Worm (Caenorhabditis elegans) whole organism, young adult: ENCODE data around the gene znf-598.
A peak's percentile ranks its signal among the peaks of the same experiment; 100 is the strongest.

Experiments
- B0035.1 ChIP-seq: sonication (generic microtip); optimal IDR thresholded peaks from 2 replicates; lab custom pipeline; 2016; ENCODE audit warnings: missing genetic modification characterization, mild to moderate bottlenecking, missing compliant biosample characterization, missing genotype, missing genetic modification reagents
- B0336.3 ChIP-seq: fragments of 200-800 bp; sonication (Bioruptor generic); IDR thresholded peaks from 2 replicates; pipeline ENCODE4 v1.3.6; 2022; ENCODE audit warnings: missing genetic modification characterization, missing compliant biosample characterization
- C17E4.6 ChIP-seq: fragments of 200-800 bp; sonication (Bioruptor generic); IDR thresholded peaks from 2 replicates; pipeline ENCODE4 v1.3.6; 2022; ENCODE audit warnings: missing genetic modification reagents, missing genetic modification characterization, missing compliant biosample characterization
- D2030.7 ChIP-seq: fragments of 200-800 bp; sonication (Bioruptor generic); IDR thresholded peaks from 2 replicates; pipeline ENCODE4 v1.3.6; 2022; ENCODE audit warnings: missing genetic modification reagents, missing genetic modification characterization, missing compliant biosample characterization
- F10E7.11 ChIP-seq: sonication (generic microtip); optimal IDR thresholded peaks from 2 replicates; lab custom pipeline; 2017; ENCODE audit warnings: mild to moderate bottlenecking, missing genetic modification characterization, moderate library complexity, missing compliant biosample characterization
- F33H1.4 ChIP-seq: fragments of 200-800 bp; sonication (Bioruptor generic); IDR thresholded peaks from 2 replicates; pipeline ENCODE4 v1.3.6; 2022; ENCODE audit warnings: missing genetic modification reagents, missing genetic modification characterization, missing compliant biosample characterization
- F39B2.1 ChIP-seq: fragments of 200-800 bp; sonication (Bioruptor generic); IDR thresholded peaks from 2 replicates; pipeline ENCODE4 v1.3.6; 2022; ENCODE audit warnings: missing genetic modification reagents, missing genetic modification characterization, missing compliant biosample characterization
- F49E8.2 ChIP-seq: sonication (generic microtip); optimal IDR thresholded peaks from 3 replicates; lab custom pipeline; 2017; ENCODE audit warnings: missing genetic modification characterization, mild to moderate bottlenecking, missing compliant biosample characterization, antibody characterized with exemption, moderate library complexity; ENCODE audit not compliant: insufficient read depth
- F52B5.7 ChIP-seq: sonication (generic microtip); optimal IDR thresholded peaks from 2 replicates; lab custom pipeline; 2016; ENCODE audit warnings: mild to moderate bottlenecking, missing genetic modification characterization, missing compliant biosample characterization
- F57A8.1 ChIP-seq: fragments of 200-800 bp; sonication (Bioruptor generic); optimal IDR thresholded peaks from 2 replicates; lab custom pipeline; 2018; ENCODE audit warnings: mild to moderate bottlenecking, missing genetic modification characterization, moderate library complexity, missing compliant biosample characterization
- F57C9.4 ChIP-seq: sonication (generic microtip); optimal IDR thresholded peaks from 2 replicates; lab custom pipeline; 2017; ENCODE audit warnings: mild to moderate bottlenecking, missing genetic modification characterization, missing compliant biosample characterization
- Y79H2A.3 ChIP-seq: fragments of 200-800 bp; sonication (Bioruptor generic); conservative IDR thresholded peaks from 2 replicates; pipeline ENCODE4 v1.3.6; 2022; ENCODE audit warnings: missing genetic modification reagents, missing genetic modification characterization, missing compliant biosample characterization
- attf-5 ChIP-seq: fragments of 200-800 bp; sonication (Bioruptor generic); optimal IDR thresholded peaks from 2 replicates; lab custom pipeline; 2018; ENCODE audit warnings: mild to moderate bottlenecking, missing genetic modification characterization, missing compliant biosample characterization
- attf-6 ChIP-seq: fragments of 200-800 bp; sonication (Bioruptor generic); IDR thresholded peaks from 2 replicates; pipeline ENCODE4 v1.3.6; 2022; ENCODE audit warnings: missing genetic modification reagents, missing genetic modification characterization, missing compliant biosample characterization
- cebp-2 ChIP-seq: fragments of 200-800 bp; sonication (Bioruptor generic); IDR thresholded peaks from 2 replicates; pipeline ENCODE4 v1.3.6; 2022; ENCODE audit warnings: missing genetic modification characterization, missing compliant biosample characterization
- ceh-100 ChIP-seq: fragments of 200-800 bp; sonication (Bioruptor generic); IDR thresholded peaks from 2 replicates; pipeline ENCODE4 v1.3.6; 2022; ENCODE audit warnings: missing genetic modification reagents, missing genetic modification characterization, missing compliant biosample characterization
- ceh-91 ChIP-seq: fragments of 200-800 bp; sonication (Bioruptor generic); IDR thresholded peaks from 2 replicates; pipeline ENCODE4 v1.3.6; 2022; ENCODE audit warnings: missing genetic modification reagents, missing genetic modification characterization, missing compliant biosample characterization
- chd-7 ChIP-seq: sonication (generic microtip); optimal IDR thresholded peaks from 2 replicates; lab custom pipeline; 2016; ENCODE audit warnings: mild to moderate bottlenecking, missing genetic modification characterization, moderate library complexity, missing compliant biosample characterization
- dox-1 ChIP-seq: fragments of 200-800 bp; sonication (Bioruptor generic); IDR thresholded peaks from 2 replicates; pipeline ENCODE4 v1.3.6; 2022; ENCODE audit warnings: missing genetic modification reagents, missing genetic modification characterization, missing compliant biosample characterization
- egl-18 ChIP-seq: fragments of 200-800 bp; sonication (Bioruptor generic); IDR thresholded peaks from 2 replicates; pipeline ENCODE4 v1.3.6; 2022; ENCODE audit warnings: missing genetic modification reagents, missing genetic modification characterization, missing compliant biosample characterization
- egl-44 ChIP-seq: fragments of 200-800 bp; sonication (Bioruptor generic); IDR thresholded peaks from 2 replicates; pipeline ENCODE4 v1.3.6; 2022; ENCODE audit warnings: missing genetic modification reagents, missing genetic modification characterization, missing compliant biosample characterization
- egrh-3 ChIP-seq: fragments of 200-800 bp; sonication (Bioruptor generic); IDR thresholded peaks from 2 replicates; pipeline ENCODE4 v1.3.6; 2022; ENCODE audit warnings: missing genetic modification reagents, missing genetic modification characterization, missing compliant biosample characterization
- ekl-4 ChIP-seq: fragments of 200-800 bp; sonication (Bioruptor generic); IDR thresholded peaks from 2 replicates; pipeline ENCODE4 v1.3.6; 2022; ENCODE audit warnings: missing genetic modification reagents, missing genetic modification characterization, missing compliant biosample characterization
- him-1 ChIP-seq: sonication (generic microtip); optimal IDR thresholded peaks from 2 replicates; lab custom pipeline; 2016; ENCODE audit warnings: missing genotype, missing genetic modification reagents, missing genetic modification characterization, missing compliant biosample characterization
- hrde-1 ChIP-seq: sonication (generic microtip); optimal IDR thresholded peaks from 2 replicates; lab custom pipeline; 2016; ENCODE audit warnings: missing genetic modification characterization, mild to moderate bottlenecking, missing compliant biosample characterization, moderate library complexity, missing genotype, missing genetic modification reagents, borderline replicate concordance
- hsf-1 ChIP-seq: fragments of 200-800 bp; sonication (Bioruptor generic); IDR thresholded peaks from 2 replicates; pipeline ENCODE4 v1.3.6; 2022; ENCODE audit warnings: missing genetic modification reagents, missing genetic modification characterization, missing compliant biosample characterization
- lsl-1 ChIP-seq: fragments of 200-800 bp; sonication (Bioruptor generic); optimal IDR thresholded peaks from 2 replicates; lab custom pipeline; 2018; ENCODE audit warnings: mild to moderate bottlenecking, missing genetic modification characterization, moderate library complexity, missing compliant biosample characterization
- madf-10 ChIP-seq: sonication (generic microtip); optimal IDR thresholded peaks from 2 replicates; lab custom pipeline; 2016; ENCODE audit warnings: mild to moderate bottlenecking, missing genetic modification characterization, missing compliant biosample characterization
- madf-6 ChIP-seq: fragments of 200-800 bp; sonication (Bioruptor generic); IDR thresholded peaks from 2 replicates; pipeline ENCODE4 v1.3.6; 2022; ENCODE audit warnings: missing genetic modification reagents, missing genetic modification characterization, missing compliant biosample characterization
- madf-8 ChIP-seq: fragments of 200-800 bp; sonication (Bioruptor generic); conservative IDR thresholded peaks from 2 replicates; pipeline ENCODE4 v1.3.6; 2022; ENCODE audit warnings: missing genetic modification reagents, missing genetic modification characterization, missing compliant biosample characterization
- mcd-1 ChIP-seq: fragments of 200-800 bp; sonication (Bioruptor generic); IDR thresholded peaks from 2 replicates; pipeline ENCODE4 v1.3.6; 2022; ENCODE audit warnings: missing genetic modification reagents, missing genetic modification characterization, missing compliant biosample characterization
- nhr-120 ChIP-seq: fragments of 200-800 bp; sonication (Bioruptor generic); IDR thresholded peaks from 2 replicates; pipeline ENCODE4 v1.3.6; 2022; ENCODE audit warnings: missing genetic modification characterization, missing compliant biosample characterization
- nhr-80 ChIP-seq: sonication (generic microtip); optimal IDR thresholded peaks from 2 replicates; lab custom pipeline; 2016; ENCODE audit warnings: missing genetic modification characterization, missing compliant biosample characterization
- pbrm-1 ChIP-seq: fragments of 200-800 bp; sonication (Bioruptor generic); IDR thresholded peaks from 2 replicates; pipeline ENCODE4 v1.3.6; 2022; ENCODE audit warnings: missing genetic modification reagents, missing genetic modification characterization, missing compliant biosample characterization
- rec-8 ChIP-seq, 2 experiments: sonication (generic microtip); optimal IDR thresholded peaks; 2 replicates each; lab custom pipeline; 2016; ENCODE audit warnings: mild to moderate bottlenecking in 2 of 2, missing genetic modification characterization in 2 of 2, missing genetic modification reagents in 2 of 2, missing genotype in 2 of 2, missing biosample characterization in 1 of 2, missing compliant biosample characterization in 1 of 2, moderate library complexity in 1 of 2
- rpc-1 ChIP-seq, 2 experiments: fragments of 150-350 bp in 1 of 2; sonication (generic microtip) in 1 of 2; optimal IDR thresholded peaks; 2 replicates each; lab custom pipeline; 2014 to 2018; ENCODE audit warnings: missing biosample characterization in 1 of 2, missing genetic modification characterization in 1 of 2, missing genetic modification reagents in 1 of 2, missing genotype in 1 of 2
- snpc-4 ChIP-seq, 5 experiments: fragments of 150-350 bp in 1 of 5; sonication (generic microtip) in 4 of 5; optimal IDR thresholded peaks; 2 replicates each; lab custom pipeline; 2014 to 2018; ENCODE audit warnings: missing genetic modification characterization in 5 of 5, missing biosample characterization in 3 of 5, antibody characterized with exemption in 2 of 5, mild to moderate bottlenecking in 2 of 5, missing compliant biosample characterization in 2 of 5, missing genotype in 2 of 5, moderate library complexity in 2 of 5, missing genetic modification reagents in 1 of 5
- sptf-2 ChIP-seq: fragments of 200-800 bp; sonication (Bioruptor generic); optimal IDR thresholded peaks from 2 replicates; lab custom pipeline; 2018; ENCODE audit warnings: mild to moderate bottlenecking, missing genetic modification characterization, missing compliant biosample characterization
- tlf-1 ChIP-seq: fragments of 200-800 bp; sonication (Bioruptor generic); optimal IDR thresholded peaks from 2 replicates; lab custom pipeline; 2018; ENCODE audit warnings: mild to moderate bottlenecking, missing genetic modification characterization, missing compliant biosample characterization
- xnd-1 ChIP-seq: sonication (generic microtip); optimal IDR thresholded peaks from 2 replicates; lab custom pipeline; 2016; ENCODE audit warnings: missing genotype, missing genetic modification reagents, missing genetic modification characterization, missing compliant biosample characterization
- zfh-2 ChIP-seq: fragments of 200-800 bp; sonication (Bioruptor generic); conservative IDR thresholded peaks from 2 replicates; pipeline ENCODE4 v1.3.6; 2022; ENCODE audit warnings: missing genetic modification reagents, missing genetic modification characterization, missing compliant biosample characterization
- zim-3 ChIP-seq: sonication (generic microtip); optimal IDR thresholded peaks from 2 replicates; lab custom pipeline; 2017; ENCODE audit warnings: mild to moderate bottlenecking, missing genetic modification characterization, moderate library complexity, missing compliant biosample characterization
- ztf-18 ChIP-seq: sonication (generic microtip); optimal IDR thresholded peaks from 2 replicates; lab custom pipeline; 2016; ENCODE audit warnings: missing genotype, mild to moderate bottlenecking, missing genetic modification characterization, missing compliant biosample characterization
- ztf-26 ChIP-seq: sonication (generic microtip); optimal IDR thresholded peaks from 2 replicates; lab custom pipeline; 2017; ENCODE audit warnings: missing genetic modification characterization, missing compliant biosample characterization
- ztf-6 ChIP-seq: fragments of 200-800 bp; sonication (Bioruptor generic); IDR thresholded peaks from 2 replicates; pipeline ENCODE4 v1.3.6; 2022; ENCODE audit warnings: missing genetic modification reagents, missing genetic modification characterization, missing compliant biosample characterization

znf-598 gene

DNA sequence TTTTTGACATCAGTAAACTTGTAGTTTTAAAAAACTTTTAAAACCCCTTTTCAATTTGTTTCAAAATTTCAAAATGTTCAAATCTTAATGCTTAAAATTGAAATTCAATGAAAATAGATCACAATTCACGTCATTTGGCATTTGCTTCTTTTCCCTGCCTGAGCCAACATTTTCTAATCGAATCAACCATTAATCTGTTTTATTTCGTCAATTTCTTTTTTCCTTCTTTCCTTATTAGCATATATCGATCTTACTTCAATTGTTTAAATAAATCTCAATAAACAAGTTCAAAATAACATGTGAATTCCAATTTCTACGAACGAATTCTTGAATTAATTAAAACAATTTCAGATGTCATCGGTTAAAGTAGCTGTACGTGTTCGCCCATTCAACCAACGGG, 30.0 kb upstream of the znf-598 start (continued):
- TF ChIP-seq egl-18 (no peak), egl-44 (GFP tag; lab: Robert Waterston, UW) (no peak)

DNA sequence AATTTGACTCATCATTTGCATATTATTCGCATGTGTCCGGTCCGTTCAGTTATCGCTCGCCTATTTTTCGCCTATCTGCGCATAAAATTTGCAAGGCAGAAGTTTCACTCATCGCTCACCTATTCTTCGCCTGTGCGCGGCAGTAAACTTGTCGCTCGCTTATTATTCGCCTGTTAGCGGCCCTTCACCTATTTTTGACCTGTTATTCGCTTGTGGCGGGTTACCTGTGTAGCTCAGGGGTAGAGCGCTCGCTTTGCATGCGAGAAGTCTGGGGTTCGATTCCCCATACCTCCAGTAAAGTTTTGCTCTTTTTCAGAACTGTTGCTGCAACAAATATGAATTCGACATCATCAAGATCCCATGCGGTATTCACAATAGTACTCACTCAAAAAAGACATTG, 24.2 kb upstream of the znf-598 start:
- TF ChIP-seq D2030.7 (GFP tag; lab: Robert Waterston, UW) (peak; percentile 85), egl-44 (GFP tag; lab: Robert Waterston, UW) (peak; percentile 94), F52B5.7 (tag; lab: Kevin White, UChicago) (peak; percentile 72), ekl-4 (GFP tag; lab: Robert Waterston, UW) (peak; percentile 68; the same call in 1 of the 2 replicates), F39B2.1 (GFP tag; lab: Robert Waterston, UW) (0 out of 2 replicates have a peak, but pooled peaks have one; percentile 69), zfh-2 (GFP tag; lab: Robert Waterston, UW) (peak; percentile 62), madf-10 (tag; lab: Kevin White, UChicago) (peak; percentile 27), madf-8 (GFP tag; lab: Robert Waterston, UW) (peak; percentile 48), attf-6 (GFP tag; lab: Robert Waterston, UW) (peak; percentile 59; the same call in 1 of the 2 replicates), rpc-1 (optimal IDR thresholded peaks at IDR 0.05; lab: Kevin White, UChicago) (peak; percentile 58), rpc-1 (tag; optimal IDR thresholded peaks at IDR 0.05; lab: Kevin White, UChicago) (peak; percentile 84), dox-1 (GFP tag; lab: Robert Waterston, UW) (peak; percentile 86), ztf-6 (0 out of 2 replicates have a peak, but pooled peaks have one; percentile 60), F10E7.11 (tag; lab: Kevin White, UChicago) (peak; percentile 34), him-1 (tag; lab: Kevin White, UChicago) (peak; percentile 85), snpc-4 (GFP tag; optimal IDR thresholded peaks at IDR 0.05; lab: Kevin White, UChicago) (peak; percentile 6), snpc-4 (tag; optimal IDR thresholded peaks at IDR 0.05; lab: Kevin White, UChicago) (peak in 2 of 4 experiments; percentile 28 to 56), egrh-3 (GFP tag; lab: Robert Waterston, UW) (peak; percentile 65), madf-6 (GFP tag; lab: Robert Waterston, UW) (peak; percentile 69), tlf-1 (GFP tag; lab: Kevin White, UChicago) (peak; percentile 7), B0336.3 (GFP tag; lab: Robert Waterston, UW) (0 out of 2 replicates have a peak, but pooled peaks have one; percentile 23), cebp-2 (GFP tag; lab: Robert Waterston, UW) (peak; percentile 96), lsl-1 (peak; percentile 50), ceh-91 (GFP tag; lab: Robert Waterston, UW) (0 out of 2 replicates have a peak, but pooled peaks have one; percentile 18), ceh-100 (GFP tag; lab: Robert Waterston, UW) (peak; percentile 73), hsf-1 (GFP tag; lab: Robert Waterston, UW) (peak; percentile 66), mcd-1 (peak; percentile 64; the same call in 1 of the 2 replicates), F49E8.2 (tag; lab: Kevin White, UChicago) (peak; percentile 21), Y79H2A.3 (GFP tag; lab: Robert Waterston, UW) (peak; percentile 78), ztf-18 (tag; lab: Kevin White, UChicago) (peak; percentile 73), chd-7 (peak; percentile 49), F33H1.4 (peak; percentile 52), C17E4.6 (GFP tag; lab: Robert Waterston, UW) (peak; percentile 72; the same call in 1 of the 2 replicates), hrde-1 (tag; lab: Kevin White, UChicago) (peak; percentile 38), F57C9.4 (tag; lab: Kevin White, UChicago) (peak; percentile 21), F57A8.1 (peak; percentile 75), pbrm-1 (GFP tag; lab: Robert Waterston, UW) (peak; percentile 73), attf-5 (GFP tag; lab: Kevin White, UChicago) (peak; percentile 66), ztf-26 (tag; lab: Kevin White, UChicago) (peak; percentile 18), xnd-1 (peak; percentile 9), sptf-2 (peak; percentile 54), rec-8 (tag; optimal IDR thresholded peaks at IDR 0.05; lab: Kevin White, UChicago) (peak in 1 of 2 experiments; percentile 68), zim-3 (tag; lab: Kevin White, UChicago) (peak; percentile 74), nhr-80 (tag; lab: Kevin White, UChicago) (peak; percentile 9), B0035.1 (tag; lab: Kevin White, UChicago) (peak; percentile 16), nhr-120 (GFP tag; lab: Robert Waterston, UW) (peak; percentile 93; the same call in 1 of the 2 replicates)
